Worm (Caenorhabditis elegans) whole organism, L4/young adult: ENCODE results near the gene Y57G11C.51.

Experiments
- W03F9.2 ChIP-seq: fragments of 150-350 bp; optimal IDR thresholded peaks from 2 replicates; lab custom pipeline; 2014; ENCODE audit warnings: missing biosample characterization, missing genetic modification characterization
- dao-5 ChIP-seq: sonication (generic microtip); optimal IDR thresholded peaks from 2 replicates; lab custom pipeline; 2016; ENCODE audit warnings: missing genotype, missing genetic modification characterization, moderate library complexity, missing compliant biosample characterization
- him-1 ChIP-seq: sonication (generic microtip); optimal IDR thresholded peaks from 2 replicates; lab custom pipeline; 2016; ENCODE audit warnings: missing genotype, missing genetic modification reagents, missing genetic modification characterization, missing compliant biosample characterization

- TF ChIP-seq dao-5 (tag; lab: Kevin White, UChicago) (no peak), him-1 (tag; lab: Kevin White, UChicago) (no peak), W03F9.2 (no peak)
These were observed 878 bp downstream of the Y57G11C.51 start, which contains the start of gene Y57G11C.36 for ce11 chrIV:14773280-14774071.
